Worm (Caenorhabditis elegans) whole organism, young adult: Measurements from ENCODE around the gene ncap-1.

Experiments
- B0261.1 ChIP-seq: sonication (generic microtip); optimal IDR thresholded peaks from 2 replicates; lab custom pipeline; 2016; ENCODE audit warnings: mild to moderate bottlenecking, missing genetic modification characterization, moderate library complexity, missing compliant biosample characterization
- B0336.3 ChIP-seq: fragments of 200-800 bp; sonication (Bioruptor generic); IDR thresholded peaks from 2 replicates; pipeline ENCODE4 v1.3.6; 2022; ENCODE audit warnings: missing genetic modification characterization, missing compliant biosample characterization
- D2030.7 ChIP-seq: fragments of 200-800 bp; sonication (Bioruptor generic); IDR thresholded peaks from 2 replicates; pipeline ENCODE4 v1.3.6; 2022; ENCODE audit warnings: missing genetic modification reagents, missing genetic modification characterization, missing compliant biosample characterization
- F33H1.4 ChIP-seq: fragments of 200-800 bp; sonication (Bioruptor generic); IDR thresholded peaks from 2 replicates; pipeline ENCODE4 v1.3.6; 2022; ENCODE audit warnings: missing genetic modification reagents, missing genetic modification characterization, missing compliant biosample characterization
- F37B4.10 ChIP-seq: fragments of 200-800 bp; sonication (Bioruptor generic); IDR thresholded peaks from 2 replicates; pipeline ENCODE4 v1.3.6; 2022; ENCODE audit warnings: missing genetic modification characterization, missing compliant biosample characterization
- F39B2.1 ChIP-seq: fragments of 200-800 bp; sonication (Bioruptor generic); IDR thresholded peaks from 2 replicates; pipeline ENCODE4 v1.3.6; 2022; ENCODE audit warnings: missing genetic modification reagents, missing genetic modification characterization, missing compliant biosample characterization
- F57A8.1 ChIP-seq: fragments of 200-800 bp; sonication (Bioruptor generic); optimal IDR thresholded peaks from 2 replicates; lab custom pipeline; 2018; ENCODE audit warnings: mild to moderate bottlenecking, missing genetic modification characterization, moderate library complexity, missing compliant biosample characterization
- T26A5.8 ChIP-seq: sonication (generic microtip); optimal IDR thresholded peaks from 2 replicates; lab custom pipeline; 2016; ENCODE audit warnings: missing genetic modification characterization, missing compliant biosample characterization
- Y53F4B.3 ChIP-seq: fragments of 200-800 bp; sonication (Bioruptor generic); IDR thresholded peaks from 2 replicates; pipeline ENCODE4 v1.3.6; 2022; ENCODE audit warnings: missing genetic modification reagents, missing genetic modification characterization, missing compliant biosample characterization
- akir-1 ChIP-seq: fragments of 200-800 bp; sonication (Bioruptor generic); optimal IDR thresholded peaks from 2 replicates; lab custom pipeline; 2018; ENCODE audit warnings: mild to moderate bottlenecking, missing genetic modification characterization, moderate library complexity, missing compliant biosample characterization
- athp-1 ChIP-seq: sonication (generic microtip); optimal IDR thresholded peaks from 2 replicates; lab custom pipeline; 2017; ENCODE audit warnings: mild to moderate bottlenecking, missing genetic modification characterization, missing compliant biosample characterization
- ccch-3 ChIP-seq: fragments of 200-800 bp; sonication (Bioruptor generic); optimal IDR thresholded peaks from 2 replicates; lab custom pipeline; 2018; ENCODE audit warnings: mild to moderate bottlenecking, missing genetic modification characterization, missing compliant biosample characterization
- cebp-1 ChIP-seq, 2 experiments: fragments of 200-800 bp in 1 of 2; sonication (Bioruptor generic) in 1 of 2; sonication (generic microtip) in 1 of 2; IDR thresholded peaks in 1 of 2; optimal IDR thresholded peaks in 1 of 2; 2 replicates each; pipeline versions ENCODE4 v1.3.6 to Lab custom; 2017 to 2022; ENCODE audit warnings: missing compliant biosample characterization in 2 of 2, missing genetic modification characterization in 2 of 2, mild to moderate bottlenecking in 1 of 2, missing genetic modification reagents in 1 of 2, moderate library complexity in 1 of 2
- ceh-40 ChIP-seq: fragments of 200-800 bp; sonication (Bioruptor generic); IDR thresholded peaks from 2 replicates; pipeline ENCODE4 v1.3.6; 2022; ENCODE audit warnings: missing genetic modification characterization, missing compliant biosample characterization
- ceh-91 ChIP-seq: fragments of 200-800 bp; sonication (Bioruptor generic); IDR thresholded peaks from 2 replicates; pipeline ENCODE4 v1.3.6; 2022; ENCODE audit warnings: missing genetic modification reagents, missing genetic modification characterization, missing compliant biosample characterization
- chd-7 ChIP-seq: sonication (generic microtip); optimal IDR thresholded peaks from 2 replicates; lab custom pipeline; 2016; ENCODE audit warnings: mild to moderate bottlenecking, missing genetic modification characterization, moderate library complexity, missing compliant biosample characterization
- efl-1 ChIP-seq: fragments of 150-350 bp; optimal IDR thresholded peaks from 2 replicates; lab custom pipeline; 2014; ENCODE audit warnings: missing biosample characterization, missing genetic modification reagents, missing genetic modification characterization
- gei-17 ChIP-seq: fragments of 200-800 bp; sonication (Bioruptor generic); optimal IDR thresholded peaks from 2 replicates; lab custom pipeline; 2018; ENCODE audit warnings: mild to moderate bottlenecking, missing genetic modification characterization, missing compliant biosample characterization
- hmg-1.2 ChIP-seq: fragments of 200-800 bp; sonication (Bioruptor generic); IDR thresholded peaks from 2 replicates; pipeline ENCODE4 v1.3.6; 2022; ENCODE audit warnings: missing genetic modification reagents, missing genetic modification characterization, missing compliant biosample characterization
- hrde-1 ChIP-seq: sonication (generic microtip); optimal IDR thresholded peaks from 2 replicates; lab custom pipeline; 2016; ENCODE audit warnings: missing genetic modification characterization, mild to moderate bottlenecking, missing compliant biosample characterization, moderate library complexity, missing genotype, missing genetic modification reagents, borderline replicate concordance
- lin-54 ChIP-seq: fragments of 200-800 bp; sonication (Bioruptor generic); optimal IDR thresholded peaks from 2 replicates; lab custom pipeline; 2018; ENCODE audit warnings: mild to moderate bottlenecking, missing genetic modification characterization, missing compliant biosample characterization
- lsl-1 ChIP-seq: fragments of 200-800 bp; sonication (Bioruptor generic); optimal IDR thresholded peaks from 2 replicates; lab custom pipeline; 2018; ENCODE audit warnings: mild to moderate bottlenecking, missing genetic modification characterization, moderate library complexity, missing compliant biosample characterization
- madf-6 ChIP-seq: fragments of 200-800 bp; sonication (Bioruptor generic); IDR thresholded peaks from 2 replicates; pipeline ENCODE4 v1.3.6; 2022; ENCODE audit warnings: missing genetic modification reagents, missing genetic modification characterization, missing compliant biosample characterization
- madf-8 ChIP-seq: fragments of 200-800 bp; sonication (Bioruptor generic); conservative IDR thresholded peaks from 2 replicates; pipeline ENCODE4 v1.3.6; 2022; ENCODE audit warnings: missing genetic modification reagents, missing genetic modification characterization, missing compliant biosample characterization
- mes-4 ChIP-seq: sonication (generic microtip); optimal IDR thresholded peaks from 2 replicates; lab custom pipeline; 2016; ENCODE audit warnings: missing genotype, missing genetic modification characterization, missing compliant biosample characterization
- nhr-179 ChIP-seq: sonication (generic microtip); optimal IDR thresholded peaks from 2 replicates; lab custom pipeline; 2016; ENCODE audit warnings: mild to moderate bottlenecking, missing genetic modification characterization, missing compliant biosample characterization
- nhr-90 ChIP-seq: sonication (generic microtip); optimal IDR thresholded peaks from 2 replicates; lab custom pipeline; 2016; ENCODE audit warnings: missing genotype, mild to moderate bottlenecking, missing genetic modification characterization, missing compliant biosample characterization
- rcor-1 ChIP-seq: fragments of 200-800 bp; sonication (Bioruptor generic); IDR thresholded peaks from 2 replicates; pipeline ENCODE4 v1.3.6; 2022; ENCODE audit warnings: missing genetic modification reagents, missing genetic modification characterization, missing compliant biosample characterization
- sea-2 ChIP-seq: fragments of 200-800 bp; sonication (Bioruptor generic); IDR thresholded peaks from 2 replicates; pipeline ENCODE4 v1.3.6; 2022; ENCODE audit warnings: missing genetic modification characterization, missing compliant biosample characterization
- snpc-1.1 ChIP-seq: sonication (generic microtip); optimal IDR thresholded peaks from 2 replicates; lab custom pipeline; 2017; ENCODE audit warnings: missing genetic modification characterization, mild to moderate bottlenecking, missing compliant biosample characterization, antibody characterized with exemption, moderate library complexity, missing genotype, missing genetic modification reagents; ENCODE audit not compliant: insufficient read depth
- snpc-1.3 ChIP-seq: sonication (generic microtip); optimal IDR thresholded peaks from 2 replicates; lab custom pipeline; 2017; ENCODE audit warnings: missing genetic modification characterization, mild to moderate bottlenecking, missing compliant biosample characterization, antibody characterized with exemption, moderate library complexity, missing genotype, missing genetic modification reagents; ENCODE audit not compliant: insufficient read depth
- tbp1 ChIP-seq: fragments of 200-800 bp; sonication (Bioruptor generic); optimal IDR thresholded peaks from 2 replicates; lab custom pipeline; 2018; ENCODE audit warnings: mild to moderate bottlenecking, missing genetic modification characterization, missing compliant biosample characterization
- unc-130 ChIP-seq: sonication (generic microtip); optimal IDR thresholded peaks from 2 replicates; lab custom pipeline; 2016; ENCODE audit warnings: missing genetic modification reagents, missing genetic modification characterization, missing compliant biosample characterization
- xnd-1 ChIP-seq: sonication (generic microtip); optimal IDR thresholded peaks from 2 replicates; lab custom pipeline; 2016; ENCODE audit warnings: missing genotype, missing genetic modification reagents, missing genetic modification characterization, missing compliant biosample characterization
- zfh-2 ChIP-seq: fragments of 200-800 bp; sonication (Bioruptor generic); conservative IDR thresholded peaks from 2 replicates; pipeline ENCODE4 v1.3.6; 2022; ENCODE audit warnings: missing genetic modification reagents, missing genetic modification characterization, missing compliant biosample characterization
- ztf-6 ChIP-seq: fragments of 200-800 bp; sonication (Bioruptor generic); IDR thresholded peaks from 2 replicates; pipeline ENCODE4 v1.3.6; 2022; ENCODE audit warnings: missing genetic modification reagents, missing genetic modification characterization, missing compliant biosample characterization

Gene ncap-1

ce11 chrII:2919074-2919857 is at the start of gene ncap-1, which contains the start of gene Y110A2AR.1:
ncap-1 (minus strand) TSS chrII:2919314.
Y110A2AR.1 (plus strand) TSS chrII:2919710.
- TF ChIP-seq B0261.1 (tag; lab: Kevin White, UChicago) (no peak), efl-1 (GFP tag; lab: Kevin White, UChicago) (peak; percentile 87), ccch-3 (GFP tag; lab: Kevin White, UChicago) (no peak), ztf-6 (GFP tag; lab: Robert Waterston, UW) (no peak), ceh-91 (peak; percentile 87), T26A5.8 (tag; lab: Kevin White, UChicago) (no peak), chd-7 (tag; lab: Kevin White, UChicago) (no peak), zfh-2 (GFP tag; lab: Robert Waterston, UW) (no peak), hrde-1 (tag; lab: Kevin White, UChicago) (no peak), snpc-1.3 (tag; lab: Kevin White, UChicago) (peak; percentile 5), lin-54 (GFP tag; lab: Kevin White, UChicago) (peak; percentile 58), nhr-90 (no peak), Y53F4B.3 (no peak), nhr-179 (tag; lab: Kevin White, UChicago) (no peak), rcor-1 (0 out of 2 replicates have a peak, but pooled peaks have one; percentile 29), F37B4.10 (GFP tag; lab: Robert Waterston, UW) (no peak), lsl-1 (GFP tag; lab: Kevin White, UChicago) (peak; percentile 100), akir-1 (GFP tag; lab: Kevin White, UChicago) (no peak), snpc-1.1 (tag; lab: Kevin White, UChicago) (peak; percentile 4), tbp1 (GFP tag; lab: Kevin White, UChicago) (peak; percentile 28), unc-130 (peak; percentile 45), B0336.3 (GFP tag; lab: Robert Waterston, UW) (peak; percentile 57; the same call in 1 of the 2 replicates), hmg-1.2 (GFP tag; lab: Robert Waterston, UW) (peak; percentile 25; the same call in 1 of the 2 replicates), F57A8.1 (GFP tag; lab: Kevin White, UChicago) (no peak), mes-4 (no peak), gei-17 (GFP tag; lab: Kevin White, UChicago) (no peak), F33H1.4 (GFP tag; lab: Robert Waterston, UW) (peak; percentile 99), sea-2 (GFP tag; lab: Robert Waterston, UW) (no peak), madf-8 (GFP tag; lab: Robert Waterston, UW) (peak; percentile 80), xnd-1 (tag; lab: Kevin White, UChicago) (peak; percentile 98), madf-6 (GFP tag; lab: Robert Waterston, UW) (peak; percentile 93), F39B2.1 (GFP tag; lab: Robert Waterston, UW) (no peak), athp-1 (tag; lab: Kevin White, UChicago) (peak; percentile 16), D2030.7 (GFP tag; lab: Robert Waterston, UW) (peak; percentile 86), cebp-1 (GFP tag; IDR thresholded peaks at IDR 0.05; lab: Robert Waterston, UW) (no peak), cebp-1 (tag; optimal IDR thresholded peaks at IDR 0.05; lab: Kevin White, UChicago) (no peak)

ce11 chrII:2967064-2967463 is 48.0 kb upstream of the ncap-1 start:
- no peak for TF ChIP-seq ceh-40 (GFP tag; lab: Robert Waterston, UW)
- TF ChIP-seq hmg-1.2 (GFP tag; lab: Robert Waterston, UW): peak; percentile 94
